Fruit fly (Drosophila melanogaster) whole organism, embryonic: Measurements from ENCODE around the gene rols.

Source experiments
- Antp ChIP-seq: fragments of 200-800 bp; sonication (Bioruptor generic); optimal IDR thresholded peaks from 3 replicates; lab custom pipeline; 2016; ENCODE audit warnings: missing biosample characterization, missing genetic modification characterization
- Bgb ChIP-seq: fragments of 200-800 bp; sonication (Bioruptor generic); IDR thresholded peaks from 2 replicates; pipeline ENCODE4 v1.3.6; 2022; ENCODE audit warnings: missing biosample characterization, missing genetic modification characterization; ENCODE audit not compliant: partially characterized antibody
- CG10209 ChIP-seq: fragments of 200-800 bp; sonication (Bioruptor generic); optimal IDR thresholded peaks from 3 replicates; lab custom pipeline; 2017; ENCODE audit warnings: missing biosample characterization, mild to moderate bottlenecking, missing genetic modification characterization, missing genetic modification reagents
- CG14965 ChIP-seq: fragments of 200-800 bp; sonication (Bioruptor generic); optimal IDR thresholded peaks from 2 replicates; lab custom pipeline; 2016; ENCODE audit warnings: missing biosample characterization, missing genetic modification characterization, borderline replicate concordance
- CG15479 ChIP-seq: fragments of 200-800 bp; sonication (Bioruptor generic); optimal IDR thresholded peaks from 3 replicates; lab custom pipeline; 2019; ENCODE audit warnings: missing biosample characterization, mild to moderate bottlenecking, missing genetic modification characterization, moderate library complexity
- CG16863 ChIP-seq: fragments of 200-800 bp; sonication (Bioruptor generic); optimal IDR thresholded peaks from 3 replicates; lab custom pipeline; 2016; ENCODE audit warnings: missing biosample characterization, missing genetic modification characterization
- CG2889 ChIP-seq: fragments of 200-800 bp; sonication (Bioruptor generic); IDR thresholded peaks from 3 replicates; pipeline ENCODE4 v1.3.6; 2022; ENCODE audit warnings: missing biosample characterization, missing genetic modification characterization
- CG33557 ChIP-seq: fragments of 200-800 bp; sonication (Bioruptor generic); optimal IDR thresholded peaks from 2 replicates; lab custom pipeline; 2019; ENCODE audit warnings: missing biosample characterization, mild to moderate bottlenecking, missing genetic modification characterization, moderate library complexity
- CG4328 ChIP-seq: fragments of 200-800 bp; sonication (Bioruptor generic); optimal IDR thresholded peaks from 3 replicates; lab custom pipeline; 2017; ENCODE audit warnings: missing biosample characterization, missing genetic modification reagents, missing genetic modification characterization
- CG43689 ChIP-seq: fragments of 200-800 bp; sonication (Bioruptor generic); IDR thresholded peaks from 2 replicates; pipeline ENCODE4 v1.3.6; 2022; ENCODE audit warnings: missing biosample characterization, missing genetic modification characterization
- CG4617 ChIP-seq: fragments of 200-800 bp; sonication (Bioruptor generic); optimal IDR thresholded peaks from 3 replicates; lab custom pipeline; 2016; ENCODE audit warnings: missing biosample characterization, missing genetic modification characterization, borderline replicate concordance
- CG6854 ChIP-seq: fragments of 200-800 bp; sonication (Bioruptor generic); optimal IDR thresholded peaks from 3 replicates; lab custom pipeline; 2017; ENCODE audit warnings: missing biosample characterization, mild to moderate bottlenecking, missing genetic modification characterization
- CG7556 ChIP-seq: fragments of 200-800 bp; sonication (Bioruptor generic); optimal IDR thresholded peaks from 2 replicates; lab custom pipeline; 2017; ENCODE audit warnings: missing biosample characterization, mild to moderate bottlenecking, missing genetic modification characterization
- CG7839 ChIP-seq: fragments of 200-800 bp; sonication (Bioruptor generic); optimal IDR thresholded peaks from 3 replicates; lab custom pipeline; 2018; ENCODE audit warnings: missing biosample characterization, mild to moderate bottlenecking, missing genetic modification characterization, moderate library complexity
- CG9797 ChIP-seq: fragments of 200-800 bp; sonication (Bioruptor generic); optimal IDR thresholded peaks from 3 replicates; lab custom pipeline; 2018; ENCODE audit warnings: missing biosample characterization, mild to moderate bottlenecking, missing genetic modification characterization
- Deaf1 ChIP-seq: fragments of 200-800 bp; optimal IDR thresholded peaks from 3 replicates; lab custom pipeline; 2019; ENCODE audit warnings: missing biosample characterization, mild to moderate bottlenecking, missing genetic modification characterization, moderate library complexity
- Dek ChIP-seq: fragments of 200-800 bp; sonication (Bioruptor generic); optimal IDR thresholded peaks from 3 replicates; lab custom pipeline; 2019; ENCODE audit warnings: missing biosample characterization, mild to moderate bottlenecking, missing genetic modification characterization, moderate library complexity
- H2.0 ChIP-seq: fragments of 200-800 bp; sonication (Bioruptor generic); IDR thresholded peaks from 2 replicates; pipeline ENCODE4 v1.3.6; 2022; ENCODE audit warnings: missing biosample characterization, missing genetic modification characterization
- Hmr ChIP-seq: fragments of 200-800 bp; sonication (Bioruptor generic); optimal IDR thresholded peaks from 3 replicates; lab custom pipeline; 2017; ENCODE audit warnings: mild to moderate bottlenecking, missing biosample characterization, missing genetic modification reagents, missing genetic modification characterization
- Hmx ChIP-seq: fragments of 200-800 bp; sonication (Bioruptor generic); optimal IDR thresholded peaks from 2 replicates; lab custom pipeline; 2016; ENCODE audit warnings: missing biosample characterization, missing genetic modification characterization
- Kr ChIP-seq: fragments of 200-800 bp; sonication (Bioruptor generic); optimal IDR thresholded peaks from 2 replicates; lab custom pipeline; 2017; ENCODE audit warnings: missing biosample characterization, mild to moderate bottlenecking, missing genetic modification characterization
- MBD-R2 ChIP-seq: fragments of 200-800 bp; sonication (Bioruptor generic); IDR thresholded peaks from 2 replicates; pipeline ENCODE4 v1.3.6; 2022; ENCODE audit warnings: missing biosample characterization, missing genetic modification characterization
- Mes4 ChIP-seq: fragments of 200-800 bp; sonication (Bioruptor generic); optimal IDR thresholded peaks from 2 replicates; lab custom pipeline; 2016; ENCODE audit warnings: missing biosample characterization, missing genetic modification characterization
- NC2α ChIP-seq: fragments of 200-800 bp; sonication (Bioruptor generic); optimal IDR thresholded peaks from 2 replicates; lab custom pipeline; 2016; ENCODE audit warnings: missing biosample characterization, missing genetic modification characterization
- Neu2 ChIP-seq: fragments of 200-800 bp; sonication (Bioruptor generic); optimal IDR thresholded peaks from 3 replicates; lab custom pipeline; 2016; ENCODE audit warnings: missing biosample characterization, missing genetic modification characterization, borderline replicate concordance
- Nf-YB ChIP-seq: fragments of 200-800 bp; sonication (Bioruptor generic); optimal IDR thresholded peaks from 3 replicates; lab custom pipeline; 2019; ENCODE audit warnings: missing biosample characterization, mild to moderate bottlenecking, missing genetic modification characterization, moderate library complexity
- NfI ChIP-seq: fragments of 200-800 bp; sonication (Bioruptor generic); optimal IDR thresholded peaks from 3 replicates; lab custom pipeline; 2018; ENCODE audit warnings: missing biosample characterization, mild to moderate bottlenecking, missing genetic modification characterization, moderate library complexity
- Side ChIP-seq: fragments of 200-800 bp; sonication (Bioruptor generic); optimal IDR thresholded peaks from 2 replicates; lab custom pipeline; 2016; ENCODE audit warnings: missing biosample characterization, missing genetic modification characterization
- aop ChIP-seq: fragments of 200-800 bp; sonication (Bioruptor generic); IDR thresholded peaks from 2 replicates; pipeline ENCODE4 v1.3.6; 2022; ENCODE audit warnings: missing biosample characterization, missing genetic modification characterization
- bcd ChIP-seq: fragments of 200-800 bp; sonication (Bioruptor generic); optimal IDR thresholded peaks from 2 replicates; lab custom pipeline; 2017; ENCODE audit warnings: missing biosample characterization, mild to moderate bottlenecking, missing genetic modification characterization
- chn ChIP-seq: fragments of 200-800 bp; sonication (Bioruptor generic); optimal IDR thresholded peaks from 2 replicates; lab custom pipeline; 2016; ENCODE audit warnings: missing biosample characterization, missing genetic modification characterization
- ci ChIP-seq: fragments of 200-800 bp; sonication (Bioruptor generic); IDR thresholded peaks from 3 replicates; pipeline ENCODE4 v1.3.6; 2022; ENCODE audit warnings: missing biosample characterization, missing genetic modification characterization
- crp ChIP-seq, 2 experiments: fragments of 200-800 bp; sonication (Bioruptor generic); optimal IDR thresholded peaks; 2 replicates in 1 of 2; 3 replicates in 1 of 2; lab custom pipeline; 2017; ENCODE audit warnings: missing biosample characterization in 2 of 2, missing genetic modification characterization in 2 of 2, mild to moderate bottlenecking in 1 of 2, moderate library complexity in 1 of 2
- cwo ChIP-seq: fragments of 200-800 bp; sonication (Bioruptor generic); optimal IDR thresholded peaks from 3 replicates; lab custom pipeline; 2017; ENCODE audit warnings: missing biosample characterization, missing genetic modification characterization, mild to moderate bottlenecking, moderate library complexity, missing genetic modification reagents
- disco-r ChIP-seq: fragments of 200-800 bp; sonication (Bioruptor generic); optimal IDR thresholded peaks from 2 replicates; lab custom pipeline; 2016; ENCODE audit warnings: missing biosample characterization, missing genetic modification characterization
- fd96Cb ChIP-seq: fragments of 200-800 bp; sonication (Bioruptor generic); optimal IDR thresholded peaks from 2 replicates; lab custom pipeline; 2018; ENCODE audit warnings: missing biosample characterization, mild to moderate bottlenecking, missing genetic modification characterization, moderate library complexity
- gcm ChIP-seq: fragments of 200-800 bp; sonication (Bioruptor generic); optimal IDR thresholded peaks from 2 replicates; lab custom pipeline; 2019; ENCODE audit warnings: missing biosample characterization, mild to moderate bottlenecking, missing genetic modification characterization, moderate library complexity
- gcm2 ChIP-seq: fragments of 200-800 bp; sonication (Bioruptor generic); optimal IDR thresholded peaks from 2 replicates; lab custom pipeline; 2016; ENCODE audit warnings: missing biosample characterization, missing genetic modification characterization
- ham ChIP-seq: fragments of 200-800 bp; sonication (Bioruptor generic); IDR thresholded peaks from 2 replicates; pipeline ENCODE4 v1.3.6; 2022; ENCODE audit warnings: missing biosample characterization, missing genetic modification characterization
- hth ChIP-seq: fragments of >200 bp; optimal IDR thresholded peaks from 2 replicates; lab custom pipeline; 2017; ENCODE audit warnings: inconsistent platforms
- jigr1 ChIP-seq: fragments of 200-800 bp; sonication (Bioruptor generic); IDR thresholded peaks from 3 replicates; pipeline ENCODE4 v1.3.6; 2022; ENCODE audit warnings: missing biosample characterization, missing genetic modification characterization
- lmd ChIP-seq: fragments of 200-800 bp; sonication (Bioruptor generic); IDR thresholded peaks from 2 replicates; pipeline ENCODE4 v1.3.6; 2022; ENCODE audit warnings: missing biosample characterization, missing genetic modification characterization
- onecut ChIP-seq: fragments of 200-800 bp; sonication (Bioruptor generic); IDR thresholded peaks from 2 replicates; pipeline ENCODE4 v1.3.6; 2022; ENCODE audit warnings: missing biosample characterization, missing genetic modification characterization
- p53 ChIP-seq: fragments of 200-800 bp; sonication (Bioruptor generic); optimal IDR thresholded peaks from 2 replicates; lab custom pipeline; 2016; ENCODE audit warnings: missing biosample characterization, missing genetic modification characterization
- phol ChIP-seq: fragments of 200-800 bp; sonication (Bioruptor generic); optimal IDR thresholded peaks from 3 replicates; lab custom pipeline; 2018; ENCODE audit warnings: missing biosample characterization, mild to moderate bottlenecking, missing genetic modification characterization, moderate library complexity
- psq ChIP-seq: fragments of 200-800 bp; sonication (Bioruptor generic); optimal IDR thresholded peaks from 2 replicates; lab custom pipeline; 2017; ENCODE audit warnings: missing biosample characterization, missing genetic modification characterization
- slou ChIP-seq: fragments of 200-800 bp; sonication (Bioruptor generic); optimal IDR thresholded peaks from 3 replicates; lab custom pipeline; 2016; ENCODE audit warnings: missing biosample characterization, missing genetic modification characterization
- sqz ChIP-seq: fragments of 200-800 bp; sonication (Bioruptor generic); optimal IDR thresholded peaks from 3 replicates; lab custom pipeline; 2018; ENCODE audit warnings: missing biosample characterization, mild to moderate bottlenecking, missing genetic modification characterization
- tll ChIP-seq, 2 experiments: fragments of 200-800 bp in 1 of 2; fragments of >200 bp in 1 of 2; sonication (Bioruptor generic) in 1 of 2; optimal IDR thresholded peaks; 2 replicates each; lab custom pipeline; 2017 to 2019; ENCODE audit warnings: missing biosample characterization in 2 of 2, missing genetic modification characterization in 2 of 2, mild to moderate bottlenecking in 1 of 2, moderate library complexity in 1 of 2
- unc-4 ChIP-seq: fragments of 200-800 bp; sonication (Bioruptor generic); IDR thresholded peaks from 2 replicates; pipeline ENCODE4 v1.3.6; 2022; ENCODE audit warnings: missing biosample characterization, missing genetic modification characterization; ENCODE audit not compliant: partially characterized antibody
- wek ChIP-seq: fragments of 200-800 bp; sonication (Bioruptor generic); optimal IDR thresholded peaks from 3 replicates; lab custom pipeline; 2018; ENCODE audit warnings: missing biosample characterization, mild to moderate bottlenecking, missing genetic modification characterization, moderate library complexity

The rols gene

DNA sequence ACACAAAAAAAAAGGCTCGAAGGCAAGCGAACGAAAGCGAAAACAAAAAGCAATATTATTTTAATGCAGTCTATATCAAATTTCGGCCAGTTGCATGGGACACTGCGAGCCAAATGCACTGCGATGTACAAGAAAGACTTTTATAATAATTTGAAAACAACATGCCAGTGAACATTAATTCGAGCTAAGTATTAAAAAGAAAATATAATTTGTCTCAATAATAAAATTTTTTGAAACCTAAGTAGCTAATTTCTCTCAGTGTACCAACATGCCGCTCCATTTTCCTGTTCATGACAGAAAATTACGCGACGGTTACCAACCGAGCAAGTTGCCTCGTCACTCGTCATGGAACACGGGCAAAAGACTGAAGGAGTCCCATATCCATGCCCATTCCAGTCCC, 12.7 kb upstream of the rols start (continued):
- TF ChIP-seq CG6854 (GFP tag; lab: Kevin White, UChicago) (no peak), ci (GFP tag; lab: Robert Waterston, UW) (peak; percentile 88), chn (GFP tag; lab: Kevin White, UChicago) (peak; percentile 63), CG10209 (GFP tag; lab: Kevin White, UChicago) (peak; percentile 64), bcd (peak; percentile 56), p53 (GFP tag; lab: Kevin White, UChicago) (no peak), Hmx (no peak), Mes4 (no peak), Dek (tag; lab: Kevin White, UChicago) (no peak), CG16863 (GFP tag; lab: Kevin White, UChicago) (peak; percentile 39), Antp (peak; percentile 26), Deaf1 (no peak), CG7556 (GFP tag; lab: Kevin White, UChicago) (peak; percentile 58), CG9797 (no peak), sqz (GFP tag; lab: Kevin White, UChicago) (peak; percentile 68), hth (no peak), CG33557 (GFP tag; lab: Kevin White, UChicago) (peak; percentile 69), crp (GFP tag; optimal IDR thresholded peaks at IDR 0.05; lab: Kevin White, UChicago) (no peak), H2.0 (GFP tag; lab: Robert Waterston, UW) (peak; percentile 43; the same call in 1 of the 2 replicates), lmd (GFP tag; lab: Robert Waterston, UW) (peak; percentile 55), unc-4 (GFP tag; lab: Robert Waterston, UW) (no peak), MBD-R2 (GFP tag; lab: Robert Waterston, UW) (0 out of 2 replicates have a peak, but pooled peaks have one; percentile 14), CG4328 (GFP tag; lab: Kevin White, UChicago) (no peak), Side (no peak), Hmr (GFP tag; lab: Kevin White, UChicago) (no peak), NC2α (GFP tag; lab: Kevin White, UChicago) (peak; percentile 4), disco-r (no peak), CG43689 (no peak), tll (GFP tag; optimal IDR thresholded peaks at IDR 0.05; lab: Kevin White, UChicago) (no peak), phol (tag; lab: Kevin White, UChicago) (peak; percentile 79), psq (GFP tag; lab: Kevin White, UChicago) (peak; percentile 22), onecut (GFP tag; lab: Robert Waterston, UW) (peak; percentile 42; the same call in 1 of the 2 replicates), wek (no peak), CG15479 (GFP tag; lab: Kevin White, UChicago) (no peak), CG2889 (GFP tag; lab: Robert Waterston, UW) (no peak), fd96Cb (tag; lab: Kevin White, UChicago) (peak; percentile 64), CG4617 (no peak), aop (GFP tag; lab: Robert Waterston, UW) (no peak), Kr (GFP tag; lab: Kevin White, UChicago) (peak; percentile 12), jigr1 (GFP tag; lab: Robert Waterston, UW) (no peak), Bgb (GFP tag; lab: Robert Waterston, UW) (no peak), slou (GFP tag; lab: Kevin White, UChicago) (no peak), CG7839 (peak; percentile 63), NfI (GFP tag; lab: Kevin White, UChicago) (peak; percentile 21), Nf-YB (no peak), gcm (no peak), Neu2 (GFP tag; lab: Kevin White, UChicago) (no peak), gcm2 (GFP tag; lab: Kevin White, UChicago) (no peak), CG14965 (GFP tag; lab: Kevin White, UChicago) (no peak), ham (no peak), cwo (GFP tag; lab: Kevin White, UChicago) (peak; percentile 31)
